Worm (Caenorhabditis elegans) whole organism, young adult: Measurements from ENCODE around the gene F07F6.1.

Experiments used
- C06A6.2 ChIP-seq: fragments of 200-800 bp; sonication (Bioruptor generic); conservative IDR thresholded peaks from 2 replicates; pipeline ENCODE4 v1.3.6; 2022; ENCODE audit warnings: missing genetic modification characterization, missing compliant biosample characterization
- F22D6.2 ChIP-seq: sonication (generic microtip); optimal IDR thresholded peaks from 2 replicates; lab custom pipeline; 2016; ENCODE audit warnings: mild to moderate bottlenecking, missing genetic modification characterization, missing compliant biosample characterization
- F37B4.10 ChIP-seq: fragments of 200-800 bp; sonication (Bioruptor generic); IDR thresholded peaks from 2 replicates; pipeline ENCODE4 v1.3.6; 2022; ENCODE audit warnings: missing genetic modification characterization, missing compliant biosample characterization
- F39B2.1 ChIP-seq: fragments of 200-800 bp; sonication (Bioruptor generic); IDR thresholded peaks from 2 replicates; pipeline ENCODE4 v1.3.6; 2022; ENCODE audit warnings: missing genetic modification reagents, missing genetic modification characterization, missing compliant biosample characterization
- F52B5.7 ChIP-seq: sonication (generic microtip); optimal IDR thresholded peaks from 2 replicates; lab custom pipeline; 2016; ENCODE audit warnings: mild to moderate bottlenecking, missing genetic modification characterization, missing compliant biosample characterization
- F57C9.4 ChIP-seq: sonication (generic microtip); optimal IDR thresholded peaks from 2 replicates; lab custom pipeline; 2017; ENCODE audit warnings: mild to moderate bottlenecking, missing genetic modification characterization, missing compliant biosample characterization
- K12H6.12 ChIP-seq: fragments of 200-800 bp; sonication (Bioruptor generic); optimal IDR thresholded peaks from 2 replicates; lab custom pipeline; 2018; ENCODE audit warnings: mild to moderate bottlenecking, missing genetic modification characterization, missing compliant biosample characterization
- Y56A3A.18 ChIP-seq: fragments of 200-800 bp; sonication (Bioruptor generic); IDR thresholded peaks from 2 replicates; pipeline ENCODE4 v1.3.6; 2022; ENCODE audit warnings: missing genetic modification reagents, missing genetic modification characterization, missing compliant biosample characterization
- Y67H2A.10 ChIP-seq: fragments of 200-800 bp; sonication (Bioruptor generic); conservative IDR thresholded peaks from 2 replicates; pipeline ENCODE4 v1.3.6; 2022; ENCODE audit warnings: missing genetic modification reagents, missing genetic modification characterization, missing compliant biosample characterization
- atf-7 ChIP-seq: sonication (generic microtip); optimal IDR thresholded peaks from 2 replicates; lab custom pipeline; 2017; ENCODE audit warnings: mild to moderate bottlenecking, missing genetic modification characterization, missing compliant biosample characterization
- attf-5 ChIP-seq: fragments of 200-800 bp; sonication (Bioruptor generic); optimal IDR thresholded peaks from 2 replicates; lab custom pipeline; 2018; ENCODE audit warnings: mild to moderate bottlenecking, missing genetic modification characterization, missing compliant biosample characterization
- bed-2 ChIP-seq: fragments of 200-800 bp; sonication (Bioruptor generic); IDR thresholded peaks from 2 replicates; pipeline ENCODE4 v1.3.6; 2022; ENCODE audit warnings: missing genetic modification reagents, missing genetic modification characterization, missing compliant biosample characterization
- cebp-1 ChIP-seq, 2 experiments: fragments of 200-800 bp in 1 of 2; sonication (Bioruptor generic) in 1 of 2; sonication (generic microtip) in 1 of 2; IDR thresholded peaks in 1 of 2; optimal IDR thresholded peaks in 1 of 2; 2 replicates each; pipeline versions ENCODE4 v1.3.6 to Lab custom; 2017 to 2022; ENCODE audit warnings: missing compliant biosample characterization in 2 of 2, missing genetic modification characterization in 2 of 2, mild to moderate bottlenecking in 1 of 2, missing genetic modification reagents in 1 of 2, moderate library complexity in 1 of 2
- cebp-2 ChIP-seq: fragments of 200-800 bp; sonication (Bioruptor generic); IDR thresholded peaks from 2 replicates; pipeline ENCODE4 v1.3.6; 2022; ENCODE audit warnings: missing genetic modification characterization, missing compliant biosample characterization
- hrde-1 ChIP-seq: sonication (generic microtip); optimal IDR thresholded peaks from 2 replicates; lab custom pipeline; 2016; ENCODE audit warnings: missing genetic modification characterization, mild to moderate bottlenecking, missing compliant biosample characterization, moderate library complexity, missing genotype, missing genetic modification reagents, borderline replicate concordance
- lag-1 ChIP-seq: fragments of 200-800 bp; sonication (Bioruptor generic); IDR thresholded peaks from 2 replicates; pipeline ENCODE4 v1.3.6; 2022; ENCODE audit warnings: missing genetic modification reagents, missing genetic modification characterization, missing compliant biosample characterization
- let-607 ChIP-seq, 2 experiments: fragments of 200-800 bp in 1 of 2; sonication (Bioruptor generic) in 1 of 2; sonication (generic microtip) in 1 of 2; optimal IDR thresholded peaks; 2 replicates each; lab custom pipeline; 2016 to 2018; ENCODE audit warnings: mild to moderate bottlenecking in 2 of 2, missing compliant biosample characterization in 2 of 2, missing genetic modification characterization in 2 of 2, moderate library complexity in 2 of 2, missing genotype in 1 of 2
- lin-54 ChIP-seq: fragments of 200-800 bp; sonication (Bioruptor generic); optimal IDR thresholded peaks from 2 replicates; lab custom pipeline; 2018; ENCODE audit warnings: mild to moderate bottlenecking, missing genetic modification characterization, missing compliant biosample characterization
- madf-10 ChIP-seq: sonication (generic microtip); optimal IDR thresholded peaks from 2 replicates; lab custom pipeline; 2016; ENCODE audit warnings: mild to moderate bottlenecking, missing genetic modification characterization, missing compliant biosample characterization
- madf-6 ChIP-seq: fragments of 200-800 bp; sonication (Bioruptor generic); IDR thresholded peaks from 2 replicates; pipeline ENCODE4 v1.3.6; 2022; ENCODE audit warnings: missing genetic modification reagents, missing genetic modification characterization, missing compliant biosample characterization
- mcd-1 ChIP-seq: fragments of 200-800 bp; sonication (Bioruptor generic); IDR thresholded peaks from 2 replicates; pipeline ENCODE4 v1.3.6; 2022; ENCODE audit warnings: missing genetic modification reagents, missing genetic modification characterization, missing compliant biosample characterization
- nfya-1 ChIP-seq: sonication (generic microtip); optimal IDR thresholded peaks from 2 replicates; lab custom pipeline; 2017; ENCODE audit warnings: antibody characterized with exemption, missing compliant biosample characterization, missing genetic modification characterization, borderline replicate concordance; ENCODE audit not compliant: insufficient read depth
- nhr-27 ChIP-seq: fragments of 200-800 bp; sonication (Bioruptor generic); optimal IDR thresholded peaks from 2 replicates; lab custom pipeline; 2018; ENCODE audit warnings: mild to moderate bottlenecking, missing genetic modification characterization, moderate library complexity, missing compliant biosample characterization
- nhr-80 ChIP-seq: sonication (generic microtip); optimal IDR thresholded peaks from 2 replicates; lab custom pipeline; 2016; ENCODE audit warnings: missing genetic modification characterization, missing compliant biosample characterization
- pbrm-1 ChIP-seq: fragments of 200-800 bp; sonication (Bioruptor generic); IDR thresholded peaks from 2 replicates; pipeline ENCODE4 v1.3.6; 2022; ENCODE audit warnings: missing genetic modification reagents, missing genetic modification characterization, missing compliant biosample characterization
- rpc-1 ChIP-seq, 2 experiments: fragments of 150-350 bp in 1 of 2; sonication (generic microtip) in 1 of 2; optimal IDR thresholded peaks; 2 replicates each; lab custom pipeline; 2014 to 2018; ENCODE audit warnings: missing biosample characterization in 1 of 2, missing genetic modification characterization in 1 of 2, missing genetic modification reagents in 1 of 2, missing genotype in 1 of 2
- tbp1 ChIP-seq: fragments of 200-800 bp; sonication (Bioruptor generic); optimal IDR thresholded peaks from 2 replicates; lab custom pipeline; 2018; ENCODE audit warnings: mild to moderate bottlenecking, missing genetic modification characterization, missing compliant biosample characterization
- unc-130 ChIP-seq: sonication (generic microtip); optimal IDR thresholded peaks from 2 replicates; lab custom pipeline; 2016; ENCODE audit warnings: missing genetic modification reagents, missing genetic modification characterization, missing compliant biosample characterization
- xnd-1 ChIP-seq: sonication (generic microtip); optimal IDR thresholded peaks from 2 replicates; lab custom pipeline; 2016; ENCODE audit warnings: missing genotype, missing genetic modification reagents, missing genetic modification characterization, missing compliant biosample characterization
- ztf-26 ChIP-seq: sonication (generic microtip); optimal IDR thresholded peaks from 2 replicates; lab custom pipeline; 2017; ENCODE audit warnings: missing genetic modification characterization, missing compliant biosample characterization
- ztf-28 ChIP-seq: fragments of 200-800 bp; sonication (Bioruptor generic); IDR thresholded peaks from 2 replicates; pipeline ENCODE4 v1.3.6; 2022; ENCODE audit warnings: missing genetic modification reagents, missing genetic modification characterization, missing compliant biosample characterization

The F07F6.1 gene

ce11 chrII:5426470-5426869 lies 11.2 kb upstream of the F07F6.1 start:
- TF ChIP-seq cebp-1 (GFP tag; IDR thresholded peaks at IDR 0.05; lab: Robert Waterston, UW) (peak; percentile 58), cebp-1 (tag; optimal IDR thresholded peaks at IDR 0.05; lab: Kevin White, UChicago) (peak; percentile 68), Y67H2A.10 (GFP tag; lab: Robert Waterston, UW) (no peak), nfya-1 (no peak)

DNA sequence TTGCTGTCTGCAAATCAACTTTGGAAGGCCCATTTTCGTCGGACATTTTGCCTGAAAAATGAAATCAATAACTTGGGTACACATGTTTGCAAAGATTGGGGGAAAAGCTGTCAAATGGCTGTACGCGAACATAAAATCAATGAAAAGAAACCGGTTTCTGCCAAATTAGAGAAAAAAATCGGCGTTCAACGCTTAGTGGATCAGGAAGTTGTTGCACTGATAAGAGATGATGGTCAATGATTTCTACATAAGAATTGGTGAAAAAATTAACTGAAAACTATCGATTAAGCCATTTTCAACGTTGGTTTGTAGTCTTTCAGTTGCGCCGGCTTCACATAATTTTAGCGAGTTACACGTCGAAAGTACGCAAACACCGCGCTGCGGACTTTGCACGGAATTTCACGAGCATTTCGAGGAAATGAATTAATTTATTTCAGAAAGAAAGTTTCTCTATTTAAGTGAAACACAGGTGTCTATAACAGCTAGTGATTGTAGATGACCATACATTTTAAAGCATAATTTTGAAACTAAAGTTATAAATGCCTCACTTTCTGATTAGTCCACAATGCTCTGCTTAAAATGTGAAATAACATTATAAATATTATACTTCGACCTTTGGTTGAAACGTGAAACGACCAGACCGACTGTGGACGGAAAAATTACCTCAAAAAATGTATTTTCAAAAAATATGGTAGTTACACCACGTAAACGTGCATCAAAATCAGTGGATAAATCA lies 8.0 kb upstream of the F07F6.1 start, which contains the start of the genes F07F6.4 and F07F6.2:
Gene F07F6.4 (minus strand): TSS at position 51 of the 736 bp plus-strand sequence.
Gene F07F6.2 (plus strand): TSS at position 686 of the 736 bp plus-strand sequence.
- no peak for TF ChIP-seq nhr-27 (tag; lab: Kevin White, UChicago)
- TF ChIP-seq rpc-1 (optimal IDR thresholded peaks at IDR 0.05; lab: Kevin White, UChicago), result no peak
- no peak for TF ChIP-seq rpc-1 (tag; optimal IDR thresholded peaks at IDR 0.05; lab: Kevin White, UChicago)
- no peak for TF ChIP-seq lin-54 (GFP tag; lab: Kevin White, UChicago)
- TF ChIP-seq attf-5 (GFP tag; lab: Kevin White, UChicago), result peak; percentile 14
- peak; percentile 89 to 94 for TF ChIP-seq let-607 (tag; optimal IDR thresholded peaks at IDR 0.05; lab: Kevin White, UChicago)
- TF ChIP-seq madf-10 (tag; lab: Kevin White, UChicago), result no peak
- TF ChIP-seq, all 124 proteins: peak for 2

DNA sequence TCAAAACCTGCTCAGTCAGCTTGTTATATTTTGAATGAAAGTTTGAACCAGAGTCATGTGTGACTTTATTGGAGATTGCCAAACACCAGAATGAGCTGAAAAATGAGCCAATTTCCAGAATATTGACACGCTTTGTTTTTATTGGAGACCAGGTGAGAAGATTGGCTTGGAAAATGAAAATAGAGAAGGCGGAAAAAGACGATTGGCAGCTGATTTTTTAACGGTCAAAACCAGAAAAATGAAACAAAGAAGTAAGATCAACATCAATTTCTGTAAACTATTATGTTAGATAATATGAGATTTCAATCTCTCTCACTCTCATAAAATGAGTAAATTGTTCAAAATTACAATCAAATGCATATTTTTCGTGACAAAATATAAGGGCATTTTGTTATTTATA lies 4.6 kb upstream of the F07F6.1 start, which contains the start of gene srx-114:
Gene srx-114 (minus strand): TSS at position 101 of the 400 bp plus-strand sequence.
- TF ChIP-seq nhr-80 (tag; lab: Kevin White, UChicago), result no peak
- TF ChIP-seq K12H6.12 (tag; lab: Kevin White, UChicago), result no peak
- TF ChIP-seq ztf-26, result no peak
- TF ChIP-seq C06A6.2 (GFP tag; lab: Robert Waterston, UW), result no peak
- TF ChIP-seq ztf-28 (GFP tag; lab: Robert Waterston, UW), result no peak

- TF ChIP-seq unc-130 (GFP tag; lab: Kevin White, UChicago), result no peak
- TF ChIP-seq nhr-80 (tag; lab: Kevin White, UChicago), result no peak
- TF ChIP-seq cebp-2 (GFP tag; lab: Robert Waterston, UW), result no peak
- TF ChIP-seq xnd-1 (tag; lab: Kevin White, UChicago), result no peak
- TF ChIP-seq nhr-27 (tag; lab: Kevin White, UChicago), result no peak
- TF ChIP-seq madf-6, result no peak
- TF ChIP-seq Y56A3A.18 (GFP tag; lab: Robert Waterston, UW), result no peak
- no peak for TF ChIP-seq F37B4.10 (GFP tag; lab: Robert Waterston, UW)
- no peak for TF ChIP-seq F57C9.4 (tag; lab: Kevin White, UChicago)
- TF ChIP-seq F39B2.1 (GFP tag; lab: Robert Waterston, UW), result no peak
- TF ChIP-seq F22D6.2 (tag; lab: Kevin White, UChicago), result no peak
- no peak for TF ChIP-seq atf-7
- TF ChIP-seq lag-1 (GFP tag; lab: Robert Waterston, UW), result no peak
- TF ChIP-seq pbrm-1 (GFP tag; lab: Robert Waterston, UW), result no peak
- TF ChIP-seq tbp1 (GFP tag; lab: Kevin White, UChicago), result no peak
- TF ChIP-seq mcd-1 (GFP tag; lab: Robert Waterston, UW), result no peak
- no peak for TF ChIP-seq bed-2 (GFP tag; lab: Robert Waterston, UW)
- TF ChIP-seq hrde-1 (tag; lab: Kevin White, UChicago), result no peak
- no peak for TF ChIP-seq F52B5.7 (tag; lab: Kevin White, UChicago)
- TF ChIP-seq, all 124 proteins: peak for 0
Observed at ce11 chrII:5436833-5437232, 853 bp upstream of the F07F6.1 start, which contains the start of gene dct-5. Gene dct-5, minus strand, starts transcription at chrII:5436933.
